Worm (Caenorhabditis elegans) whole organism, late embryonic: ENCODE measurements around the gene R01H2.8.

Experiments
- C38D4.7 ChIP-seq: fragments of 200-800 bp; sonication (Bioruptor generic); optimal IDR thresholded peaks from 2 replicates; lab custom pipeline; 2018; ENCODE audit warnings: mild to moderate bottlenecking, missing genetic modification characterization, moderate library complexity, missing compliant biosample characterization
- F13H6.1 ChIP-seq: sonication (generic microtip); optimal IDR thresholded peaks from 2 replicates; lab custom pipeline; 2016; ENCODE audit warnings: missing genetic modification characterization, missing compliant biosample characterization
- K02D7.2 ChIP-seq: sonication (generic microtip); optimal IDR thresholded peaks from 2 replicates; lab custom pipeline; 2017; ENCODE audit warnings: mild to moderate bottlenecking, missing genetic modification characterization, missing compliant biosample characterization
- K09A11.1 ChIP-seq: sonication (generic microtip); optimal IDR thresholded peaks from 2 replicates; lab custom pipeline; 2017; ENCODE audit warnings: antibody characterized with exemption, mild to moderate bottlenecking, missing genetic modification characterization, missing compliant biosample characterization; ENCODE audit not compliant: insufficient read depth
- T23F11.4 ChIP-seq: fragments of 200-800 bp; sonication (Bioruptor generic); optimal IDR thresholded peaks from 2 replicates; lab custom pipeline; 2018; ENCODE audit warnings: mild to moderate bottlenecking, missing genetic modification characterization, missing compliant biosample characterization
- ama-1 ChIP-seq: fragments of 150-350 bp; optimal IDR thresholded peaks from 2 replicates; lab custom pipeline; 2014
- ceh-14 ChIP-seq: sonication (generic microtip); optimal IDR thresholded peaks from 2 replicates; lab custom pipeline; 2016; ENCODE audit warnings: missing genotype, missing genetic modification characterization, missing compliant biosample characterization
- ceh-19 ChIP-seq: fragments of 200-800 bp; sonication (Bioruptor generic); optimal IDR thresholded peaks from 2 replicates; lab custom pipeline; 2018; ENCODE audit warnings: mild to moderate bottlenecking, missing genetic modification characterization, missing compliant biosample characterization
- ceh-22 ChIP-seq: sonication (generic microtip); optimal IDR thresholded peaks from 2 replicates; lab custom pipeline; 2017; ENCODE audit warnings: missing biosample characterization, missing genetic modification characterization
- ceh-45 ChIP-seq: fragments of 200-800 bp; sonication (Bioruptor generic); IDR thresholded peaks from 2 replicates; pipeline ENCODE4 v1.3.6; 2022; ENCODE audit warnings: missing genetic modification reagents, missing genetic modification characterization, missing compliant biosample characterization
- ceh-48 ChIP-seq: sonication (generic microtip); optimal IDR thresholded peaks from 2 replicates; lab custom pipeline; 2016; ENCODE audit warnings: missing genetic modification characterization, inconsistent platforms, missing compliant biosample characterization
- ceh-6 ChIP-seq: fragments of 200-800 bp; sonication (Bioruptor generic); optimal IDR thresholded peaks from 2 replicates; lab custom pipeline; 2018; ENCODE audit warnings: mild to moderate bottlenecking, missing genetic modification characterization, missing compliant biosample characterization
- dve-1 ChIP-seq: sonication (generic microtip); optimal IDR thresholded peaks from 2 replicates; lab custom pipeline; 2017; ENCODE audit warnings: antibody characterized with exemption, mild to moderate bottlenecking, missing genetic modification characterization, missing compliant biosample characterization
- elt-2 ChIP-seq: sonication (generic microtip); optimal IDR thresholded peaks from 2 replicates; lab custom pipeline; 2016; ENCODE audit warnings: missing genetic modification reagents, missing genetic modification characterization, missing compliant biosample characterization
- elt-4 ChIP-seq: sonication (generic microtip); optimal IDR thresholded peaks from 2 replicates; lab custom pipeline; 2016; ENCODE audit warnings: missing genetic modification characterization, missing compliant biosample characterization
- fax-1 ChIP-seq: sonication (generic microtip); optimal IDR thresholded peaks from 2 replicates; lab custom pipeline; 2016; ENCODE audit warnings: missing genotype, missing genetic modification characterization, missing compliant biosample characterization
- fkh-6 ChIP-seq: sonication (generic microtip); optimal IDR thresholded peaks from 2 replicates; lab custom pipeline; 2016; ENCODE audit warnings: missing genetic modification characterization, missing compliant biosample characterization
- hlh-30 ChIP-seq: sonication (generic microtip); optimal IDR thresholded peaks from 2 replicates; lab custom pipeline; 2017; ENCODE audit warnings: antibody characterized with exemption, missing genetic modification characterization, missing compliant biosample characterization; ENCODE audit not compliant: insufficient read depth
- hlh-6 ChIP-seq: sonication (generic microtip); optimal IDR thresholded peaks from 2 replicates; lab custom pipeline; 2016; ENCODE audit warnings: missing genotype, missing genetic modification characterization, missing compliant biosample characterization
- lin-11 ChIP-seq: fragments of 200-800 bp; sonication (Bioruptor generic); optimal IDR thresholded peaks from 2 replicates; lab custom pipeline; 2018; ENCODE audit warnings: mild to moderate bottlenecking, missing genetic modification characterization, missing compliant biosample characterization
- madf-2 ChIP-seq: sonication (generic microtip); optimal IDR thresholded peaks from 2 replicates; lab custom pipeline; 2017; ENCODE audit warnings: missing genetic modification characterization, missing compliant biosample characterization
- mec-3 ChIP-seq: sonication (generic microtip); optimal IDR thresholded peaks from 2 replicates; lab custom pipeline; 2016; ENCODE audit warnings: borderline replicate concordance, missing genetic modification characterization, missing compliant biosample characterization
- nhr-11 ChIP-seq: fragments of 150-350 bp; optimal IDR thresholded peaks from 2 replicates; lab custom pipeline; 2014; ENCODE audit warnings: missing biosample characterization, missing genetic modification characterization
- pag-3 ChIP-seq: sonication (generic microtip); optimal IDR thresholded peaks from 2 replicates; lab custom pipeline; 2016; ENCODE audit warnings: missing compliant biosample characterization, missing genetic modification characterization, borderline replicate concordance
- pat-9 ChIP-seq: fragments of 200-800 bp; sonication (Bioruptor generic); optimal IDR thresholded peaks from 2 replicates; lab custom pipeline; 2018; ENCODE audit warnings: mild to moderate bottlenecking, missing genetic modification characterization, moderate library complexity, missing compliant biosample characterization
- pax-1 ChIP-seq: fragments of 150-350 bp; optimal IDR thresholded peaks from 2 replicates; lab custom pipeline; 2014; ENCODE audit warnings: missing biosample characterization, missing genetic modification characterization
- pha-2 ChIP-seq: sonication (generic microtip); optimal IDR thresholded peaks from 2 replicates; lab custom pipeline; 2017; ENCODE audit warnings: mild to moderate bottlenecking, missing genetic modification characterization, missing compliant biosample characterization
- pha-4 ChIP-seq: fragments of 150-350 bp; optimal IDR thresholded peaks from 2 replicates; lab custom pipeline; 2018; ENCODE audit warnings: missing biosample characterization, missing genetic modification reagents, missing genetic modification characterization
- pqm-1 ChIP-seq: sonication (generic microtip); optimal IDR thresholded peaks from 2 replicates; lab custom pipeline; 2016; ENCODE audit warnings: missing genetic modification characterization, missing compliant biosample characterization
- pros-1 ChIP-seq: fragments of 150-350 bp; optimal IDR thresholded peaks from 2 replicates; lab custom pipeline; 2014; ENCODE audit warnings: missing biosample characterization, missing genetic modification reagents, missing genetic modification characterization
- sox-4 ChIP-seq: sonication (generic microtip); optimal IDR thresholded peaks from 2 replicates; lab custom pipeline; 2017; ENCODE audit warnings: mild to moderate bottlenecking, missing genetic modification characterization, inconsistent platforms, missing compliant biosample characterization
- tbx-7 ChIP-seq: sonication (generic microtip); optimal IDR thresholded peaks from 2 replicates; lab custom pipeline; 2016; ENCODE audit warnings: missing genotype, missing genetic modification characterization, missing compliant biosample characterization
- ttx-3 ChIP-seq: sonication (generic microtip); optimal IDR thresholded peaks from 2 replicates; lab custom pipeline; 2016; ENCODE audit warnings: missing genetic modification reagents, missing genetic modification characterization, missing compliant biosample characterization
- unc-55 ChIP-seq: sonication (generic microtip); optimal IDR thresholded peaks from 2 replicates; lab custom pipeline; 2017; ENCODE audit warnings: missing biosample characterization, missing genetic modification reagents, missing genetic modification characterization
- unc-86 ChIP-seq: sonication (generic microtip); optimal IDR thresholded peaks from 2 replicates; lab custom pipeline; 2016; ENCODE audit warnings: missing genetic modification characterization, missing compliant biosample characterization

The R01H2.8 gene

DNA sequence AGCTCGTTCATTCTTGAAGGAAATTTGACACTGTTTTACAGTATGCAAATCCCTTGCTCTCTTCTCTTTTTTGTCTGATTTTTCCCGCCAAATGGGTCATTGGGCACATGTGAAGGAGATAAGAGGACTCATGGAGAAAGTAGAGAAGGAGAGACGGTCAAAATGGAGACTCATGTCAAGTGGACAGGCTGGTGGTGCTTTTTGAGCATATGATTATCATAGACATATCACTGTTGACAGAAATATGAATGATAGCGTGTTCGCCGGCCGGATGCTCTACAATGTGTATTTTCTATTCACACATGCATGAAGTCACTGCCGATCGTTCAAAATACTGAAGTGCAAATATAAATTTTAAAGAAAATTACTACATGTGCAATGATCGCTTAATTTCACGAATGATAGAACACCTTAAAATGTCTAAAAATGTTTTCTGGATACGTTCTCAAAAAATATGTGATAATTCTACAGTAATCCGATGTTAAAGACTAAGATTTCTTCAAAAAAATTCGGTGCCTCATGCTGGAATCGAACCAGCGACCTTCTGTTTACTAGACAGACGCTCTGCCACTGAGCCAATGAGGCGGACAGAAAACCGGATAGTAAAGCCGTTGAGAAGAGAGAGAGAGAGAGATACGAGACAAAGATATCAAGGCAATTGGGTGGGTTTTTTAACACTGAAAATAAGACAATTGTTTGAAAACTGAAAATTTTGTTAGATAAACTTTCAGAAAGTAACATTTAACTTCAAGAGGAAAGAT, 38.6 kb upstream of the R01H2.8 start (continued):
- TF ChIP-seq sox-4: peak; percentile 34
- TF ChIP-seq tbx-7 (tag; lab: Kevin White, UChicago): no peak
- peak; percentile 39 for TF ChIP-seq pha-2 (tag; lab: Kevin White, UChicago)
- TF ChIP-seq ceh-22 (tag; lab: Kevin White, UChicago): no peak
- TF ChIP-seq ama-1: no peak
- TF ChIP-seq fax-1 (tag; lab: Kevin White, UChicago): no peak
- TF ChIP-seq pax-1 (tag; lab: Kevin White, UChicago): no peak
- peak; percentile 55 for TF ChIP-seq ceh-6 (GFP tag; lab: Kevin White, UChicago)
- peak; percentile 45 for TF ChIP-seq dve-1 (tag; lab: Kevin White, UChicago)
- TF ChIP-seq lin-11 (tag; lab: Kevin White, UChicago): peak; percentile 42
- TF ChIP-seq F13H6.1 (tag; lab: Kevin White, UChicago): peak; percentile 10
- TF ChIP-seq unc-86: peak; percentile 4

DNA sequence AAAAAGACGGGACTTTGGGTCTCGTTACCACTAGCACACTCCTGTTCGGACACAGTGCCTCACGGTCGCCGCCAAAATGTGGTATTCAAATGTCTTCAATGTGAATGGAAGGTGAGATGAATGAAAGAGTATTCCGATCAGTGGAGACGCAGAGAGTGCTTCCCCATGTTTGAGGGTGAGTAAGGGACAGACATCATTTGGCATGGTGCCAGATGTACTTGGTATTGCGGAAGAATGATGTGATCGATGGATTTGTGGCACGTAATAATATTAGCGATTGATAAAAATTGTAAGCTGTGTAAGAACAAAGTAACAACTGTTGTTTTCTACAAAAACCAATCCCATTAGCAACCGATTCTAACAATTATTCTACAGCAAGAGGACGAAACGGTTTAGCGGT, 36.8 kb upstream of the R01H2.8 start:
- TF ChIP-seq pros-1 (no peak), C38D4.7 (GFP tag; lab: Kevin White, UChicago) (no peak), unc-55 (GFP tag; lab: Kevin White, UChicago) (no peak), ceh-22 (tag; lab: Kevin White, UChicago) (no peak), mec-3 (tag; lab: Kevin White, UChicago) (no peak), sox-4 (no peak), elt-2 (tag; lab: Kevin White, UChicago) (no peak), ceh-6 (GFP tag; lab: Kevin White, UChicago) (no peak), K02D7.2 (tag; lab: Kevin White, UChicago) (no peak), hlh-30 (tag; lab: Kevin White, UChicago) (no peak), pat-9 (no peak), ceh-19 (no peak), K09A11.1 (no peak), fkh-6 (tag; lab: Kevin White, UChicago) (no peak), hlh-6 (tag; lab: Kevin White, UChicago) (no peak), lin-11 (tag; lab: Kevin White, UChicago) (no peak), madf-2 (tag; lab: Kevin White, UChicago) (no peak)

- TF ChIP-seq sox-4 (no peak), nhr-11 (tag; lab: Kevin White, UChicago) (no peak), dve-1 (tag; lab: Kevin White, UChicago) (no peak), F13H6.1 (tag; lab: Kevin White, UChicago) (no peak), pag-3 (tag; lab: Kevin White, UChicago) (no peak), madf-2 (tag; lab: Kevin White, UChicago) (no peak), ceh-48 (tag; lab: Kevin White, UChicago) (no peak), pha-4 (tag; lab: Kevin White, UChicago) (no peak), ttx-3 (no peak), ceh-14 (no peak), pqm-1 (tag; lab: Kevin White, UChicago) (no peak), ceh-45 (GFP tag; lab: Robert Waterston, UW) (no peak), elt-4 (tag; lab: Kevin White, UChicago) (no peak), T23F11.4 (GFP tag; lab: Kevin White, UChicago) (no peak)
- TF ChIP-seq, all 69 proteins: peak for 0
These were observed 34.3 kb upstream of the R01H2.8 start for ce11 chrIII:7034252-7035223.
